Worm (Caenorhabditis elegans) whole organism, late embryonic: ENCODE data around the gene aex-3.

ENCODE experiments used
- ceh-2 ChIP-seq: sonication (generic microtip); optimal IDR thresholded peaks from 2 replicates; lab custom pipeline; 2016; ENCODE audit warnings: missing genotype, missing genetic modification characterization, missing compliant biosample characterization
- ceh-6 ChIP-seq: fragments of 200-800 bp; sonication (Bioruptor generic); optimal IDR thresholded peaks from 2 replicates; lab custom pipeline; 2018; ENCODE audit warnings: mild to moderate bottlenecking, missing genetic modification characterization, missing compliant biosample characterization
- elt-2 ChIP-seq: sonication (generic microtip); optimal IDR thresholded peaks from 2 replicates; lab custom pipeline; 2016; ENCODE audit warnings: missing genetic modification reagents, missing genetic modification characterization, missing compliant biosample characterization
- eyg-1 ChIP-seq: sonication (generic microtip); optimal IDR thresholded peaks from 2 replicates; lab custom pipeline; 2016; ENCODE audit warnings: missing genotype, missing genetic modification characterization, missing compliant biosample characterization
- fax-1 ChIP-seq: sonication (generic microtip); optimal IDR thresholded peaks from 2 replicates; lab custom pipeline; 2016; ENCODE audit warnings: missing genotype, missing genetic modification characterization, missing compliant biosample characterization
- fkh-6 ChIP-seq: sonication (generic microtip); optimal IDR thresholded peaks from 2 replicates; lab custom pipeline; 2016; ENCODE audit warnings: missing genetic modification characterization, missing compliant biosample characterization
- lin-11 ChIP-seq: fragments of 200-800 bp; sonication (Bioruptor generic); optimal IDR thresholded peaks from 2 replicates; lab custom pipeline; 2018; ENCODE audit warnings: mild to moderate bottlenecking, missing genetic modification characterization, missing compliant biosample characterization
- pag-3 ChIP-seq: sonication (generic microtip); optimal IDR thresholded peaks from 2 replicates; lab custom pipeline; 2016; ENCODE audit warnings: missing compliant biosample characterization, missing genetic modification characterization, borderline replicate concordance
- pat-9 ChIP-seq: fragments of 200-800 bp; sonication (Bioruptor generic); optimal IDR thresholded peaks from 2 replicates; lab custom pipeline; 2018; ENCODE audit warnings: mild to moderate bottlenecking, missing genetic modification characterization, moderate library complexity, missing compliant biosample characterization
- rnt-1 ChIP-seq: sonication (generic microtip); optimal IDR thresholded peaks from 2 replicates; lab custom pipeline; 2016; ENCODE audit warnings: missing genetic modification characterization, missing compliant biosample characterization
- ttx-3 ChIP-seq: sonication (generic microtip); optimal IDR thresholded peaks from 2 replicates; lab custom pipeline; 2016; ENCODE audit warnings: missing genetic modification reagents, missing genetic modification characterization, missing compliant biosample characterization
- unc-42 ChIP-seq: sonication (generic microtip); optimal IDR thresholded peaks from 2 replicates; lab custom pipeline; 2016; ENCODE audit warnings: missing genotype, missing genetic modification characterization, missing compliant biosample characterization
- unc-86 ChIP-seq: sonication (generic microtip); optimal IDR thresholded peaks from 2 replicates; lab custom pipeline; 2016; ENCODE audit warnings: missing genetic modification characterization, missing compliant biosample characterization

- TF ChIP-seq pag-3 (tag; lab: Kevin White, UChicago) (no peak), ttx-3 (tag; lab: Kevin White, UChicago) (no peak), unc-86 (tag; lab: Kevin White, UChicago) (no peak), rnt-1 (tag; lab: Kevin White, UChicago) (no peak), unc-42 (tag; lab: Kevin White, UChicago) (no peak), elt-2 (no peak), fkh-6 (tag; lab: Kevin White, UChicago) (no peak), eyg-1 (tag; lab: Kevin White, UChicago) (no peak), pat-9 (tag; lab: Kevin White, UChicago) (no peak), lin-11 (tag; lab: Kevin White, UChicago) (no peak), fax-1 (tag; lab: Kevin White, UChicago) (no peak), ceh-2 (tag; lab: Kevin White, UChicago) (no peak), ceh-6 (GFP tag; lab: Kevin White, UChicago) (no peak)
These were observed 3.9 kb upstream of the aex-3 start, which contains the start of gene dyf-11 for ce11 chrX:763452-763851.
